Fruit fly (Drosophila melanogaster) whole organism, pupa: Measurements from ENCODE around the gene CG46521.
"Not testable (repeated sequence)": the region's sequence is repeated elsewhere in the genome, so short reads cannot be mapped to it uniquely, and the experiment has no call there.

Experiments
- CG12605 ChIP-seq: fragments of 200-800 bp; sonication (Bioruptor generic); IDR thresholded peaks from 2 replicates; pipeline ENCODE4 v1.3.6; 2022; ENCODE audit warnings: missing biosample characterization, missing genetic modification characterization
- CG32121 ChIP-seq: fragments of 200-800 bp; sonication (Bioruptor generic); IDR thresholded peaks from 2 replicates; pipeline ENCODE4 v1.3.6; 2022; ENCODE audit warnings: missing biosample characterization, missing genetic modification characterization
- CG8159 ChIP-seq: fragments of 200-800 bp; sonication (Bioruptor generic); optimal IDR thresholded peaks from 3 replicates; lab custom pipeline; 2018; ENCODE audit warnings: missing biosample characterization, mild to moderate bottlenecking, missing genetic modification characterization, moderate library complexity
- Pif1B ChIP-seq: fragments of 200-800 bp; sonication (Bioruptor generic); optimal IDR thresholded peaks from 3 replicates; lab custom pipeline; 2016; ENCODE audit warnings: missing biosample characterization, missing genetic modification characterization
- Snoo ChIP-seq: fragments of 200-800 bp; sonication (Bioruptor generic); optimal IDR thresholded peaks from 3 replicates; lab custom pipeline; 2017; ENCODE audit warnings: missing biosample characterization, mild to moderate bottlenecking, missing genetic modification characterization, inconsistent platforms
- fd96Ca ChIP-seq: fragments of 200-800 bp; sonication (Bioruptor generic); IDR thresholded peaks from 3 replicates; pipeline ENCODE4 v1.3.6; 2022; ENCODE audit warnings: missing biosample characterization, missing genetic modification characterization
- rn ChIP-seq: fragments of 200-800 bp; sonication (Bioruptor generic); IDR thresholded peaks from 2 replicates; pipeline ENCODE4 v1.3.6; 2022; ENCODE audit warnings: missing biosample characterization, missing genetic modification characterization

DNA sequence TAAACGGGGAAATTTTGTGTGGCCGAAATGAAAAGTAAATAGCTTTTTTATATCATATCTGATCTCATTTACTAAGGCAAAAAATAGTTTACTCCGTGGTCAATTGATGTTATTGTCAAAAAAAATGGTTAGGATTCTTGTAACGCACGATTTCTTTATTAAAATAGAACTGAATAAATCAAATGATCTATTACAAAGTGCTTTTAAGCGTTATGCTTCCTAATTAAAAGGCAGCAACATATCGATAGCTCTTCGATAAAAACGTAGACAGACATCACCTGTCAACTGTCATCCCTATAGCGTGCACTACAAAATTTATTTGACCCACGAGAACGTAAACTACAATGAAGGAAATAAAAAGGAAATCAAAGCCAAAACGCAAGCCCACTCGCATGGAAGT lies 5.1 kb upstream of the CG46521 start, which contains the start of gene CG46520:
- not testable (repeated sequence) for TF ChIP-seq Snoo; CG32121 (GFP tag; lab: Robert Waterston, UW); CG8159 (tag; lab: Kevin White, UChicago); fd96Ca (GFP tag; lab: Robert Waterston, UW); rn; CG12605 (GFP tag; lab: Robert Waterston, UW); Pif1B
